1 fruit fly cellular context compared by ENCODE assay signal in the genomic region with DNA sequence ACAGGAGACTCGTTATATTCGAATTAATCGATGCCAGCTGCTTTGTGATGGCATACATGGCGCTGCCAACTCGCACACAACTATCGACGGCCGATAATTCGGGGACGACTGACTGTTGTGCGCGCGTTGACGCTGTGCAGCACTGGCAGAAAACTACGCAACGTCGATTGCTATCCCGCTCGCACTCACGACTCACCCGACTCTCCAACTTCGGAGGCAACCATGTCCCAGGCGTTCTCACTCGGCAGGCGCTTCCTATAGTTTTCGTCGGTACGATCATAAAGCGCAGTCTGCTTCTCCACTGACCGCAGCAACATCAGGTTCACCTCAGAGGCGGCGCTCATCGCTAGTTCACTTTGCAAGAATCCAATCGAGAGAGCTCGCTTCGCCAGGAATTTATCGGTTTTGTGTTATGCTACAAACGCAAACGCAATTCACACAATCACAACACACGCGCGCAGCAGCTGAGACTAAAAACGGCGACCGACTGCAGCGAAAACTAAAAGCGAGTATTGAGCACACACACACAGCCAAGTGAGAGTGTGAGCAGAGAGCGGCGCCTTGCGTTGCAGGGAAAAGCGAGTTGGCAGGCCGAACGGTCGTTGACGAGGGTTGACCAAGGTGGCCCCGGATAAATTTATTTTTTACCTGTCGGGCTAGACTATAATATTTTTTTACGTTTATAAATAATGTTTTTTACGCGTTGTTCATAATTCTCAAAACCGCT.
A peak's percentile ranks its signal among the peaks of the same experiment; 100 is the strongest.
TF ChIP-seq lines count a peak whose summit lies in the region.

TSS of gene stwl (minus strand) at position 521 of the 727 bp plus-strand sequence.

TF ChIP-seq in whole organism, embryonic, 481 proteins besides CTCF, POLR2A, EP300 and RAD21 (continued from another document and continues in another):
- TF ChIP-seq wek (GFP tag; optimal IDR thresholded peaks at IDR 0.05; lab: Kevin White, UChicago) (peak; percentile 18), CG11093 (GFP tag; IDR thresholded peaks at IDR 0.05; lab: Robert Waterston, UW) (peak; percentile 47), Opbp (GFP tag; IDR thresholded peaks at IDR 0.05; lab: Robert Waterston, UW; ENCODE audit: partially characterized antibody) (peak; percentile 85), danr (GFP tag; IDR thresholded peaks at IDR 0.05; lab: Robert Waterston, UW) (0 out of 2 replicates have a peak, but pooled peaks have one; percentile 16), zfh1 (GFP tag; IDR thresholded peaks at IDR 0.05; lab: Robert Waterston, UW) (peak; percentile 68; the same call in 2 of the 3 replicates), CG12769 (tag; optimal IDR thresholded peaks at IDR 0.05; lab: Kevin White, UChicago) (peak; percentile 24), Fer2 (tag; optimal IDR thresholded peaks at IDR 0.05; lab: Kevin White, UChicago) (peak; percentile 25), CG12155 (GFP tag; optimal IDR thresholded peaks at IDR 0.05; lab: Kevin White, UChicago) (peak; percentile 94), Bteb2 (GFP tag; optimal IDR thresholded peaks at IDR 0.05; lab: Kevin White, UChicago) (peak; percentile 30), D19A (tag; optimal IDR thresholded peaks at IDR 0.05; lab: Kevin White, UChicago) (no peak), Ets97D (GFP tag; optimal IDR thresholded peaks at IDR 0.05; lab: Kevin White, UChicago) (peak; percentile 84), maf-S (GFP tag; optimal IDR thresholded peaks at IDR 0.05; lab: Kevin White, UChicago) (peak; percentile 34), CG12104 (GFP tag; optimal IDR thresholded peaks at IDR 0.05; lab: Kevin White, UChicago) (no peak), CG17186 (GFP tag; optimal IDR thresholded peaks at IDR 0.05; lab: Kevin White, UChicago) (peak; percentile 76), vfl (GFP tag; optimal IDR thresholded peaks at IDR 0.05; lab: Kevin White, UChicago) (peak; percentile 47), twi (tag; optimal IDR thresholded peaks at IDR 0.05; lab: Kevin White, UChicago) (peak; percentile 2), row (GFP tag; IDR thresholded peaks at IDR 0.05; lab: Robert Waterston, UW) (peak; percentile 83), hbn (GFP tag; IDR thresholded peaks at IDR 0.05; lab: Robert Waterston, UW; ENCODE audit: partially characterized antibody) (peak; percentile 81), CG7839 (tag; optimal IDR thresholded peaks at IDR 0.05; lab: Kevin White, UChicago) (no peak), pros (GFP tag; optimal IDR thresholded peaks at IDR 0.05; lab: Kevin White, UChicago) (no peak), CG2120 (GFP tag; optimal IDR thresholded peaks at IDR 0.05; lab: Kevin White, UChicago) (peak; percentile 65), CG13424 (tag; optimal IDR thresholded peaks at IDR 0.05; lab: Kevin White, UChicago) (peak; percentile 25), NC2β (GFP tag; optimal IDR thresholded peaks at IDR 0.05; lab: Kevin White, UChicago) (peak; percentile 61), CG13775 (GFP tag; optimal IDR thresholded peaks at IDR 0.05; lab: Kevin White, UChicago) (no peak), YL-1 (GFP tag; optimal IDR thresholded peaks at IDR 0.05; lab: Kevin White, UChicago) (peak; percentile 28), Abd-B (GFP tag; optimal IDR thresholded peaks at IDR 0.05; lab: Kevin White, UChicago) (peak; percentile 59), CG10209 (GFP tag; optimal IDR thresholded peaks at IDR 0.05; lab: Kevin White, UChicago) (peak; percentile 46), CG4854 (GFP tag; optimal IDR thresholded peaks at IDR 0.05; lab: Kevin White, UChicago) (peak; percentile 7), CG14667 (GFP tag; IDR thresholded peaks at IDR 0.05; lab: Robert Waterston, UW) (peak; percentile 37; the same call in 1 of the 2 replicates), CG16863 (GFP tag; optimal IDR thresholded peaks at IDR 0.05; lab: Kevin White, UChicago) (peak; percentile 15), NFAT (GFP tag; IDR thresholded peaks at IDR 0.05; lab: Robert Waterston, UW) (peak; percentile 71), zfh2 (GFP tag; optimal IDR thresholded peaks at IDR 0.05; lab: Kevin White, UChicago) (peak; percentile 59), dati (GFP tag; IDR thresholded peaks at IDR 0.05; lab: Robert Waterston, UW) (no peak), bigmax (GFP tag; optimal IDR thresholded peaks at IDR 0.05; lab: Kevin White, UChicago) (peak; percentile 29), CG7271 (tag; optimal IDR thresholded peaks at IDR 0.05; lab: Kevin White, UChicago) (no peak), CG7357 (GFP tag; IDR thresholded peaks at IDR 0.05; lab: Robert Waterston, UW) (peak; percentile 52; the same call in 1 of the 3 replicates), tna (GFP tag; IDR thresholded peaks at IDR 0.05; lab: Robert Waterston, UW; ENCODE audit: partially characterized antibody) (peak; percentile 50), zen2 (GFP tag; IDR thresholded peaks at IDR 0.05; lab: Robert Waterston, UW; ENCODE audit: partially characterized antibody) (peak; percentile 65), C15 (GFP tag; IDR thresholded peaks at IDR 0.05; lab: Robert Waterston, UW) (0 out of 3 replicates have a peak, but pooled peaks have one; percentile 16), CG11398 (GFP tag; optimal IDR thresholded peaks at IDR 0.05; lab: Kevin White, UChicago) (no peak), al (GFP tag; IDR thresholded peaks at IDR 0.05; lab: Robert Waterston, UW) (peak; percentile 58), CG4328 (GFP tag; optimal IDR thresholded peaks at IDR 0.05; lab: Kevin White, UChicago) (peak; percentile 3), chif (GFP tag; optimal IDR thresholded peaks at IDR 0.05; lab: Kevin White, UChicago) (peak; percentile 2 to 62), HLH4C (GFP tag; IDR thresholded peaks at IDR 0.05; lab: Robert Waterston, UW; ENCODE audit: partially characterized antibody) (peak; percentile 61), ttk (GFP tag; IDR thresholded peaks at IDR 0.05; lab: Robert Waterston, UW) (peak; percentile 68), CG10565 (GFP tag; optimal IDR thresholded peaks at IDR 0.05; lab: Kevin White, UChicago) (no peak), Antp (GFP tag; optimal IDR thresholded peaks at IDR 0.05; lab: Kevin White, UChicago) (peak; percentile 80), nau (GFP tag; optimal IDR thresholded peaks at IDR 0.05; lab: Kevin White, UChicago) (no peak), CG4820 (GFP tag; optimal IDR thresholded peaks at IDR 0.05; lab: Kevin White, UChicago) (peak; percentile 8), dan (GFP tag; IDR thresholded peaks at IDR 0.05; lab: Robert Waterston, UW) (no peak), CG15514 (GFP tag; optimal IDR thresholded peaks at IDR 0.05; lab: Kevin White, UChicago) (peak; percentile 61), Xrp1 (GFP tag; IDR thresholded peaks at IDR 0.05; lab: Robert Waterston, UW) (peak; percentile 37; the same call in 1 of the 2 replicates), CrebB (tag; optimal IDR thresholded peaks at IDR 0.05; lab: Kevin White, UChicago) (peak; percentile 3), CG8944 (GFP tag; optimal IDR thresholded peaks at IDR 0.05; lab: Kevin White, UChicago) (peak; percentile 68), ara (GFP tag; IDR thresholded peaks at IDR 0.05; lab: Robert Waterston, UW) (0 out of 2 replicates have a peak, but pooled peaks have one; percentile 8), schlank (tag; optimal IDR thresholded peaks at IDR 0.05; lab: Kevin White, UChicago) (no peak), mam (GFP tag; optimal IDR thresholded peaks at IDR 0.05; lab: Kevin White, UChicago) (peak; percentile 74), nerfin-1 (tag; optimal IDR thresholded peaks at IDR 0.05; lab: Kevin White, UChicago) (no peak), HLH3B (GFP tag; IDR thresholded peaks at IDR 0.05; lab: Robert Waterston, UW) (peak; percentile 51; the same call in 1 of the 2 replicates), bbx (GFP tag; IDR thresholded peaks at IDR 0.05; lab: Robert Waterston, UW; ENCODE audit: partially characterized antibody) (peak; percentile 90), CG2889 (GFP tag; IDR thresholded peaks at IDR 0.05; lab: Robert Waterston, UW) (peak; percentile 17; the same call in 1 of the 3 replicates), Elba2 (GFP tag; optimal IDR thresholded peaks at IDR 0.05; lab: Kevin White, UChicago) (peak; percentile 7), CG17568 (GFP tag; optimal IDR thresholded peaks at IDR 0.05; lab: Kevin White, UChicago) (peak; percentile 38), Rfx (GFP tag; IDR thresholded peaks at IDR 0.05; lab: Robert Waterston, UW) (no peak; the same call in 1 of the 2 replicates), CG4282 (GFP tag; optimal IDR thresholded peaks at IDR 0.05; lab: Kevin White, UChicago) (peak; percentile 10), CG5180 (GFP tag; optimal IDR thresholded peaks at IDR 0.05; lab: Kevin White, UChicago) (peak; percentile 11), pho (GFP tag; optimal IDR thresholded peaks at IDR 0.05; lab: Kevin White, UChicago) (no peak), luna (GFP tag; optimal IDR thresholded peaks at IDR 0.05; lab: Kevin White, UChicago) (peak; percentile 4), inv (GFP tag; IDR thresholded peaks at IDR 0.05; lab: Robert Waterston, UW; ENCODE audit: partially characterized antibody) (peak; percentile 48), Ptx1 (GFP tag; IDR thresholded peaks at IDR 0.05; lab: Robert Waterston, UW) (peak; percentile 59), her (GFP tag; optimal IDR thresholded peaks at IDR 0.05; lab: Kevin White, UChicago) (peak; percentile 61), Sry-β (GFP tag; optimal IDR thresholded peaks at IDR 0.05; lab: Kevin White, UChicago) (no peak), CG14441 (GFP tag; IDR thresholded peaks at IDR 0.05; lab: Robert Waterston, UW) (peak; percentile 34; the same call in 1 of the 2 replicates), TFAM (GFP tag; optimal IDR thresholded peaks at IDR 0.05; lab: Kevin White, UChicago) (no peak), HLH54F (GFP tag; optimal IDR thresholded peaks at IDR 0.05; lab: Kevin White, UChicago) (peak; percentile 63), Hsf (GFP tag; optimal IDR thresholded peaks at IDR 0.05; lab: Kevin White, UChicago) (peak; percentile 58), Drgx (GFP tag; IDR thresholded peaks at IDR 0.05; lab: Robert Waterston, UW) (0 out of 2 replicates have a peak, but pooled peaks have one; percentile 7), Bdp1 (GFP tag; optimal IDR thresholded peaks at IDR 0.05; lab: Kevin White, UChicago) (peak; percentile 32), CG4617 (GFP tag; optimal IDR thresholded peaks at IDR 0.05; lab: Kevin White, UChicago; ENCODE audit: borderline replicate concordance) (peak; percentile 57), pzg (GFP tag; optimal IDR thresholded peaks at IDR 0.05; lab: Kevin White, UChicago) (peak; percentile 68), CG18599 (GFP tag; optimal IDR thresholded peaks at IDR 0.05; lab: Kevin White, UChicago) (peak; percentile 52), CG9727 (GFP tag; optimal IDR thresholded peaks at IDR 0.05; lab: Kevin White, UChicago) (no peak), NC2α (GFP tag; optimal IDR thresholded peaks at IDR 0.05; lab: Kevin White, UChicago) (no peak), CG10654 (GFP tag; optimal IDR thresholded peaks at IDR 0.05; lab: Kevin White, UChicago) (peak; percentile 22), Poxn (GFP tag; IDR thresholded peaks at IDR 0.05; lab: Robert Waterston, UW) (no peak), bab2 (GFP tag; optimal IDR thresholded peaks at IDR 0.05; lab: Kevin White, UChicago) (peak; percentile 47), MESR4 (GFP tag; optimal IDR thresholded peaks at IDR 0.05; lab: Kevin White, UChicago) (peak; percentile 52), HHEX (GFP tag; optimal IDR thresholded peaks at IDR 0.05; lab: Kevin White, UChicago) (peak; percentile 53), toy (GFP tag; IDR thresholded peaks at IDR 0.05; lab: Robert Waterston, UW) (no peak), pnt (GFP tag; optimal IDR thresholded peaks at IDR 0.05; lab: Kevin White, UChicago) (peak; percentile 53), CG13624 (GFP tag; optimal IDR thresholded peaks at IDR 0.05; lab: Kevin White, UChicago) (peak; percentile 80), pfk (GFP tag; optimal IDR thresholded peaks at IDR 0.05; lab: Kevin White, UChicago) (peak; percentile 46), ci (GFP tag; IDR thresholded peaks at IDR 0.05; lab: Robert Waterston, UW) (peak; percentile 62; the same call in 2 of the 3 replicates), Pdp1 (GFP tag; optimal IDR thresholded peaks at IDR 0.05; lab: Kevin White, UChicago) (peak; percentile 61 to 73), bsh (GFP tag; optimal IDR thresholded peaks at IDR 0.05; lab: Kevin White, UChicago) (peak in 1 of 2 experiments; percentile 20), Deaf1 (tag; optimal IDR thresholded peaks at IDR 0.05; lab: Kevin White, UChicago) (peak; percentile 77), CG16813 (GFP tag; IDR thresholded peaks at IDR 0.05; lab: Robert Waterston, UW; ENCODE audit: partially characterized antibody) (peak; percentile 84), lilli (GFP tag; optimal IDR thresholded peaks at IDR 0.05; lab: Kevin White, UChicago) (peak; percentile 63), BEAF-32 (GFP tag; optimal IDR thresholded peaks at IDR 0.05; lab: Kevin White, UChicago) (peak; percentile 79), MTF-1 (GFP tag; optimal IDR thresholded peaks at IDR 0.05; lab: Kevin White, UChicago; ENCODE audit: borderline replicate concordance) (no peak), CG7987 (GFP tag; optimal IDR thresholded peaks at IDR 0.05; lab: Kevin White, UChicago) (no peak), fd3F (GFP tag; optimal IDR thresholded peaks at IDR 0.05; lab: Kevin White, UChicago) (peak; percentile 36), CG3847 (GFP tag; IDR thresholded peaks at IDR 0.05; lab: Robert Waterston, UW) (peak; percentile 65), gfzf (GFP tag; optimal IDR thresholded peaks at IDR 0.05; lab: Kevin White, UChicago) (peak; percentile 17), Six4 (GFP tag; optimal IDR thresholded peaks at IDR 0.05; lab: Kevin White, UChicago) (peak; percentile 47), pb (GFP tag; optimal IDR thresholded peaks at IDR 0.05; lab: Kevin White, UChicago) (peak; percentile 54), CkIIα-i1 (GFP tag; IDR thresholded peaks at IDR 0.05; lab: Robert Waterston, UW) (no peak), disco-r (GFP tag; optimal IDR thresholded peaks at IDR 0.05; lab: Kevin White, UChicago) (peak; percentile 2), unc-4 (GFP tag; IDR thresholded peaks at IDR 0.05; lab: Robert Waterston, UW; ENCODE audit: partially characterized antibody) (peak; percentile 72), ind (GFP tag; optimal IDR thresholded peaks at IDR 0.05; lab: Kevin White, UChicago) (peak; percentile 77), E2f1 (GFP tag; IDR thresholded peaks at IDR 0.05; lab: Robert Waterston, UW) (peak; percentile 18; the same call in 1 of the 2 replicates), Asciz (GFP tag; optimal IDR thresholded peaks at IDR 0.05; lab: Kevin White, UChicago) (peak; percentile 51), esg (GFP tag; conservative IDR thresholded peaks at IDR 0.05; lab: Robert Waterston, UW) (peak; percentile 5; the same call in 1 of the 2 replicates), grau (tag; optimal IDR thresholded peaks at IDR 0.05; lab: Kevin White, UChicago) (peak; percentile 5), CG9797 (GFP tag; optimal IDR thresholded peaks at IDR 0.05; lab: Kevin White, UChicago) (peak; percentile 31), CG2116 (GFP tag; optimal IDR thresholded peaks at IDR 0.05; lab: Kevin White, UChicago) (peak; percentile 65), ap (GFP tag; IDR thresholded peaks at IDR 0.05; lab: Robert Waterston, UW) (0 out of 2 replicates have a peak, but pooled peaks have one; percentile 12)
